Worm (Caenorhabditis elegans): ENCODE measurements around the gene let-19.

DNA sequence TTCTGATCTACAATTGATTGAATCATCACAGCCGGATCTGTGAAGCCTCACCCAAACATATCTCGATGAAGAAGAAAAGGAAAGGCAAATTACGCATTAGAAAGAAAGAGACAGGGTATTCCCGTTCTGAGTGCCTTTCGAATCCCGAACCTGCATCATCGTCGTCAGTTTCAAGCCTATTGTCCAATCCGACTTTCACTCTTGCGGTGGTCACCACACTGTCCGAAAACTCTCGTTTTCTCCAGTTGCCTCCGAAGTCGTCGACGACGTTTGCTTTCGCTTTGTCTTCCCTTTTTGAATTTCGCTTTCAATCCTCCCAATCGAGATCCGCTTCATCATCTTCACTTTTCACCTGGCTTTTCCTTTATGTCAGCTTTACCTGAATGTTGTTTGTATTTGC is 21.7 kb upstream of the let-19 start:
- TF ChIP-seq ceh-6 (GFP tag; optimal IDR thresholded peaks at IDR 0.05) (no peak), pqm-1 (tag; optimal IDR thresholded peaks at IDR 0.05) (no peak), ets-4 (tag; optimal IDR thresholded peaks at IDR 0.05) (no peak), elt-2 (tag; optimal IDR thresholded peaks at IDR 0.05) (no peak), ceh-34 (tag; optimal IDR thresholded peaks at IDR 0.05) (no peak), ztf-16 (tag; optimal IDR thresholded peaks at IDR 0.05) (no peak), lin-11 (tag; optimal IDR thresholded peaks at IDR 0.05) (no peak), elt-4 (tag; optimal IDR thresholded peaks at IDR 0.05) (no peak), mec-3 (tag; optimal IDR thresholded peaks at IDR 0.05; ENCODE audit: borderline replicate concordance) (no peak)
